Fruit fly (Drosophila melanogaster): ENCODE data around the gene PolQ.

The PolQ gene

dm6 chr3R:12727944-12728649 lies 16.0 kb upstream of the PolQ start (continued):
- TF ChIP-seq Eip75B (GFP tag; optimal IDR thresholded peaks at IDR 0.05), result no peak
- TF ChIP-seq lz (GFP tag; optimal IDR thresholded peaks at IDR 0.05), result peak; percentile 6
- no peak for TF ChIP-seq vri (GFP tag; optimal IDR thresholded peaks at IDR 0.05)
- no peak for TF ChIP-seq dsx (GFP tag; optimal IDR thresholded peaks at IDR 0.05; ENCODE audit: poor library complexity, severe bottlenecking)
- peak; percentile 27 for TF ChIP-seq acj6 (GFP tag; optimal IDR thresholded peaks at IDR 0.05)
- no peak for TF ChIP-seq ss (GFP tag; optimal IDR thresholded peaks at IDR 0.05)
- TF ChIP-seq CG15336 (GFP tag; IDR thresholded peaks at IDR 0.05), result no peak
- TF ChIP-seq Hr39 (GFP tag; optimal IDR thresholded peaks at IDR 0.05), result peak; percentile 32
- TF ChIP-seq achi (GFP tag; optimal IDR thresholded peaks at IDR 0.05), result peak; percentile 5
- no peak for TF ChIP-seq CG8319 (GFP tag; optimal IDR thresholded peaks at IDR 0.05)
- no peak for TF ChIP-seq CG6276 (GFP tag; optimal IDR thresholded peaks at IDR 0.05)
- TF ChIP-seq Hr38 (GFP tag; optimal IDR thresholded peaks at IDR 0.05), result no peak
- no peak for TF ChIP-seq Ets21C (GFP tag; optimal IDR thresholded peaks at IDR 0.05)
- no peak for TF ChIP-seq Gug (GFP tag; IDR thresholded peaks at IDR 0.05)
- TF ChIP-seq salr (GFP tag; optimal IDR thresholded peaks at IDR 0.05), result no peak
- no peak for TF ChIP-seq Hr4 (GFP tag; optimal IDR thresholded peaks at IDR 0.05)
- TF ChIP-seq Sox15 (GFP tag; optimal IDR thresholded peaks at IDR 0.05), result no peak
- no peak for TF ChIP-seq net (GFP tag; optimal IDR thresholded peaks at IDR 0.05)
- peak; percentile 73 for TF ChIP-seq svp (GFP tag)
- TF ChIP-seq fd85E (GFP tag; optimal IDR thresholded peaks at IDR 0.05), result no peak
- peak; percentile 13 for TF ChIP-seq CG31627 (GFP tag; optimal IDR thresholded peaks at IDR 0.05)
- no peak for TF ChIP-seq dac (GFP tag; optimal IDR thresholded peaks at IDR 0.05)
- no peak for TF ChIP-seq fkh (GFP tag; optimal IDR thresholded peaks at IDR 0.05)
- TF ChIP-seq esn (GFP tag; optimal IDR thresholded peaks at IDR 0.05), result no peak
- TF ChIP-seq CG16779 (tag; optimal IDR thresholded peaks at IDR 0.05), result no peak
- TF ChIP-seq Eip93F (GFP tag; optimal IDR thresholded peaks at IDR 0.05), result no peak
- TF ChIP-seq CG6808 (GFP tag; optimal IDR thresholded peaks at IDR 0.05), result no peak

dm6 chr3R:12723759-12724158 lies 11.7 kb upstream of the PolQ start:
- TF ChIP-seq lz (GFP tag; optimal IDR thresholded peaks at IDR 0.05) (peak; percentile 15), Sox14 (GFP tag; optimal IDR thresholded peaks at IDR 0.05) (no peak), CG16779 (tag; optimal IDR thresholded peaks at IDR 0.05) (no peak), Smox (GFP tag; optimal IDR thresholded peaks at IDR 0.05) (peak; percentile 16), Met (GFP tag; optimal IDR thresholded peaks at IDR 0.05) (peak; percentile 16), CG6854 (GFP tag; optimal IDR thresholded peaks at IDR 0.05) (no peak), Hr39 (GFP tag; optimal IDR thresholded peaks at IDR 0.05) (peak; percentile 22), CG11762 (GFP tag; optimal IDR thresholded peaks at IDR 0.05; ENCODE audit: insufficient read depth) (no peak), Eip78C (GFP tag) (peak; percentile 63), spab (GFP tag; optimal IDR thresholded peaks at IDR 0.05) (no peak), fd59A (GFP tag; optimal IDR thresholded peaks at IDR 0.05) (no peak), dsx (GFP tag; optimal IDR thresholded peaks at IDR 0.05; ENCODE audit: poor library complexity, severe bottlenecking) (no peak), cyc (GFP tag; optimal IDR thresholded peaks at IDR 0.05) (peak; percentile 36), CG8319 (GFP tag; optimal IDR thresholded peaks at IDR 0.05) (no peak), OdsH (GFP tag; optimal IDR thresholded peaks at IDR 0.05) (peak; percentile 14), net (GFP tag; optimal IDR thresholded peaks at IDR 0.05) (no peak), CG32006 (GFP tag; optimal IDR thresholded peaks at IDR 0.05) (no peak), esn (GFP tag; optimal IDR thresholded peaks at IDR 0.05) (peak; percentile 43), Eip75B (GFP tag; optimal IDR thresholded peaks at IDR 0.05) (no peak), CG31627 (GFP tag; optimal IDR thresholded peaks at IDR 0.05) (peak; percentile 16)

Measured in whole organism, prepupa.